Worm (Caenorhabditis elegans): ENCODE measurements around the gene F14D7.2.

- TF ChIP-seq cnd-1 (tag; optimal IDR thresholded peaks at IDR 0.05): no peak
- TF ChIP-seq nhr-28 (tag; optimal IDR thresholded peaks at IDR 0.05): no peak
- TF ChIP-seq ceh-43 (GFP tag; optimal IDR thresholded peaks at IDR 0.05): no peak
- TF ChIP-seq nhr-12 (tag; optimal IDR thresholded peaks at IDR 0.05): no peak
- no peak for TF ChIP-seq unc-62 (GFP tag; optimal IDR thresholded peaks at IDR 0.05)
- TF ChIP-seq pha-4 (tag; optimal IDR thresholded peaks at IDR 0.05): no peak
- no peak for TF ChIP-seq elt-1 (tag; optimal IDR thresholded peaks at IDR 0.05; ENCODE audit: borderline replicate concordance, insufficient read depth)
Observed at ce11 chrV:14311115-14311514, 17.6 kb upstream of the F14D7.2 start, which contains the start of gene ddn-3.

Data from whole organism, mixed stage, embryonic.